Worm (Caenorhabditis elegans) whole organism, L4 larva: ENCODE data around the gene T03F7.5.

Experiments used
- F44E2.7 ChIP-seq: fragments of 200-800 bp; sonication (Bioruptor generic); IDR thresholded peaks from 2 replicates; pipeline ENCODE4 v2.1.2; 2022; ENCODE audit warnings: missing genetic modification characterization, missing compliant biosample characterization
- R02D3.7 ChIP-seq: fragments of 150-350 bp; sonication (generic microtip); optimal IDR thresholded peaks from 3 replicates; lab custom pipeline; 2014; ENCODE audit warnings: missing biosample characterization, missing genetic modification characterization
- Y105C5A.15 ChIP-seq: fragments of 200-800 bp; sonication (Bioruptor generic); IDR thresholded peaks from 2 replicates; pipeline ENCODE4 v1.3.6; 2022; ENCODE audit warnings: missing genetic modification characterization, missing compliant biosample characterization
- Y48G9A.11 ChIP-seq: fragments of 200-800 bp; sonication (Bioruptor generic); IDR thresholded peaks from 2 replicates; pipeline ENCODE4 v1.3.6; 2022; ENCODE audit warnings: missing genetic modification reagents, missing genetic modification characterization, missing compliant biosample characterization
- Y75B8A.6 ChIP-seq: fragments of 200-800 bp; sonication (Bioruptor generic); IDR thresholded peaks from 2 replicates; pipeline ENCODE4 v1.3.6; 2022; ENCODE audit warnings: missing genetic modification reagents, missing genetic modification characterization, missing compliant biosample characterization
- aha-1 ChIP-seq: fragments of 150-350 bp; peaks from one replicate; lab custom pipeline; 2014; ENCODE audit warnings: missing biosample characterization, missing genetic modification characterization
- aly-2 ChIP-seq: sonication (generic microtip); optimal IDR thresholded peaks from 2 replicates; lab custom pipeline; 2018; ENCODE audit warnings: missing biosample characterization, missing genetic modification characterization
- ama-1 ChIP-seq: fragments of 150-350 bp; optimal IDR thresholded peaks from 2 replicates; lab custom pipeline; 2014; ENCODE audit warnings: inconsistent platforms, mixed read lengths
- ceh-28 ChIP-seq: fragments of 150-350 bp; optimal IDR thresholded peaks from 2 replicates; lab custom pipeline; 2014; ENCODE audit warnings: missing biosample characterization, missing genetic modification reagents, missing genetic modification characterization
- ceh-32 ChIP-seq: sonication (generic microtip); optimal IDR thresholded peaks from 2 replicates; lab custom pipeline; 2016; ENCODE audit warnings: mild to moderate bottlenecking, missing genetic modification characterization, missing compliant biosample characterization; ENCODE audit not compliant: poor library complexity
- ceh-44 ChIP-seq: fragments of 200-800 bp; sonication (Bioruptor generic); IDR thresholded peaks from 2 replicates; pipeline ENCODE4 v1.3.6; 2022; ENCODE audit warnings: missing genetic modification reagents, missing genetic modification characterization, missing compliant biosample characterization
- ctbp-1 ChIP-seq: fragments of 200-800 bp; sonication (Bioruptor generic); IDR thresholded peaks from 2 replicates; pipeline ENCODE4 v1.3.6; 2022; ENCODE audit warnings: missing genetic modification reagents, missing genetic modification characterization, missing compliant biosample characterization
- daf-16 ChIP-seq, 3 experiments: sonication (generic microtip); optimal IDR thresholded peaks; 2 replicates each; lab custom pipeline; 2016 to 2017; ENCODE audit warnings: missing genetic modification characterization in 3 of 3, missing genetic modification reagents in 3 of 3, mild to moderate bottlenecking in 2 of 3, missing compliant biosample characterization in 2 of 3, missing biosample characterization in 1 of 3, moderate library complexity in 1 of 3
- dmd-6 ChIP-seq: fragments of 200-800 bp; sonication (Bioruptor generic); IDR thresholded peaks from 2 replicates; pipeline ENCODE4 v1.3.6; 2022; ENCODE audit warnings: missing genetic modification reagents, missing genetic modification characterization, missing compliant biosample characterization
- dmd-9 ChIP-seq: fragments of 200-800 bp; sonication (Bioruptor generic); IDR thresholded peaks from 2 replicates; pipeline ENCODE4 v1.3.6; 2022; ENCODE audit warnings: missing genetic modification reagents, missing genetic modification characterization, missing compliant biosample characterization
- egl-27 ChIP-seq: sonication (generic microtip); optimal IDR thresholded peaks from 3 replicates; lab custom pipeline; 2017; ENCODE audit warnings: missing biosample characterization, missing genetic modification reagents, missing genetic modification characterization
- egl-43 ChIP-seq: fragments of 200-800 bp; sonication (Bioruptor generic); IDR thresholded peaks from 2 replicates; pipeline ENCODE4 v1.3.6; 2022; ENCODE audit warnings: missing genetic modification reagents, missing genetic modification characterization, missing compliant biosample characterization
- hlh-30 ChIP-seq: sonication (generic microtip); optimal IDR thresholded peaks from 2 replicates; lab custom pipeline; 2017; ENCODE audit warnings: antibody characterized with exemption, mild to moderate bottlenecking, missing genetic modification characterization, missing compliant biosample characterization; ENCODE audit not compliant: insufficient read depth
- hmg-1.1 ChIP-seq: fragments of 200-800 bp; sonication (Bioruptor generic); IDR thresholded peaks from 2 replicates; pipeline ENCODE4 v1.3.6; 2022; ENCODE audit warnings: missing genetic modification reagents, missing genetic modification characterization, missing compliant biosample characterization
- mep-1 ChIP-seq: fragments of 150-350 bp; sonication (generic microtip); optimal IDR thresholded peaks from 3 replicates; lab custom pipeline; 2014; ENCODE audit warnings: missing biosample characterization, missing genetic modification characterization
- nhr-11 ChIP-seq: fragments of 150-350 bp; optimal IDR thresholded peaks from 2 replicates; lab custom pipeline; 2014; ENCODE audit warnings: missing biosample characterization, missing genetic modification characterization
- nhr-41 ChIP-seq: fragments of 200-800 bp; sonication (Bioruptor generic); IDR thresholded peaks from 2 replicates; pipeline ENCODE4 v1.3.6; 2022; ENCODE audit warnings: missing genetic modification reagents, missing genetic modification characterization, missing compliant biosample characterization
- pha-4 ChIP-seq, 2 experiments: fragments of 150-350 bp in 1 of 2; fragments of 200-800 bp in 1 of 2; sonication (Bioruptor generic) in 1 of 2; IDR thresholded peaks in 1 of 2; optimal IDR thresholded peaks in 1 of 2; 2 replicates each; pipeline versions ENCODE4 v1.3.6 to Lab custom; 2014 to 2022; ENCODE audit warnings: missing genetic modification characterization in 2 of 2, missing genetic modification reagents in 2 of 2, missing biosample characterization in 1 of 2, missing compliant biosample characterization in 1 of 2
- pqm-1 ChIP-seq: sonication (generic microtip); optimal IDR thresholded peaks from 2 replicates; lab custom pipeline; 2017; ENCODE audit warnings: missing biosample characterization, missing genetic modification characterization
- unc-62 ChIP-seq, 3 experiments: fragments of 150-350 bp in 1 of 3; sonication (generic microtip); optimal IDR thresholded peaks in 2 of 3; peaks in 1 of 3; 1 replicate in 1 of 3; 2 replicates in 2 of 3; lab custom pipeline; 2014 to 2017; ENCODE audit warnings: missing biosample characterization in 3 of 3, missing genetic modification characterization in 3 of 3, missing genetic modification reagents in 3 of 3, missing genotype in 1 of 3
- zag-1 ChIP-seq: fragments of 150-350 bp; optimal IDR thresholded peaks from 2 replicates; lab custom pipeline; 2014; ENCODE audit warnings: missing biosample characterization, missing genetic modification characterization
- zip-11 ChIP-seq: fragments of 200-800 bp; sonication (Bioruptor generic); IDR thresholded peaks from 2 replicates; pipeline ENCODE4 v1.3.6; 2022; ENCODE audit warnings: missing genetic modification characterization, missing compliant biosample characterization
- ztf-7 ChIP-seq: fragments of 150-350 bp; optimal IDR thresholded peaks from 2 replicates; lab custom pipeline; 2014; ENCODE audit warnings: missing biosample characterization, missing genetic modification characterization

Gene T03F7.5

ce11 chrV:11263025-11263424, 35.5 kb downstream of the T03F7.5 start, which contains the start of gene F07B10.4:
Gene F07B10.4 (minus strand): TSS chrV:11263125.
- no peak for TF ChIP-seq hlh-30 (tag; lab: Kevin White, UChicago)

ce11 chrV:11260622-11261021, 37.9 kb downstream of the T03F7.5 start, which contains the start of gene F07B10.7:
Gene F07B10.7 (minus strand): TSS chrV:11260722.
- TF ChIP-seq hlh-30 (tag; lab: Kevin White, UChicago) = no peak
- TF ChIP-seq ama-1 (lab: Kevin White, UChicago) = no peak
- TF ChIP-seq ceh-44 (GFP tag; lab: Robert Waterston, UW) = no peak
- TF ChIP-seq, all 104 proteins: peak for 0

DNA sequence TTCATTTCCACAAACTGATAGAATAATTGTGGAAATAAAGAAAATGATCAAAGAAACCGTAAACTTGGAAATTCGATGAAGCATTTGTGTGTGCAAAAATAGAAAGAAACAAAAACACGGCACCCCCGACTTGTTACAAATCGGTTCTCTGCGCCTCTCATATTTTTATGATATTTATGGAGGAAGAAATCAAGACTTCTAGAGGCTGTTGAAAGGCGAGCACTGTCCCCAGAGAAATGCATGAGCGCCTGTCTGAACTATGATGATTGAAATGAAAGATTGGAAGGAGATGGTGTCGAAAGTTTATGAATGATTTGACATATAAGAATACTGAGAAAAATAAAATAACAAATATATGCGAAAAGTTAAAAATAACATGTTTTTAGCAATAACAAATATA, 39.6 kb downstream of the T03F7.5 start, which contains the start of gene lgc-36:
lgc-36 (minus strand) TSS at position 101 of the 400 bp plus-strand sequence.
- TF ChIP-seq Y48G9A.11 (GFP tag; lab: Robert Waterston, UW) = no peak
- TF ChIP-seq egl-27 (tag; lab: Kevin White, UChicago) = no peak
- TF ChIP-seq daf-16 (GFP tag; optimal IDR thresholded peaks at IDR 0.05; lab: Kevin White, UChicago) = no peak
- no peak for TF ChIP-seq daf-16 (tag; optimal IDR thresholded peaks at IDR 0.05; lab: Kevin White, UChicago)
- TF ChIP-seq unc-62 (GFP tag; optimal IDR thresholded peaks at IDR 0.05 in 1 of 2; lab: Kevin White, UChicago) = peak in 1 of 2 experiments; percentile 7
- no peak for TF ChIP-seq unc-62 (tag; optimal IDR thresholded peaks at IDR 0.05; lab: Kevin White, UChicago)

- TF ChIP-seq egl-43 (GFP tag; lab: Robert Waterston, UW) (no peak), ceh-28 (tag; lab: Kevin White, UChicago) (no peak), ceh-32 (no peak), R02D3.7 (no peak), pqm-1 (no peak), nhr-11 (tag; lab: Kevin White, UChicago) (no peak), nhr-41 (no peak), dmd-6 (no peak)
These were observed 43.6 kb downstream of the T03F7.5 start, which contains the start of gene srsx-31 for ce11 chrV:11254980-11255379. Gene srsx-31 (minus strand): TSS chrV:11255080.

ce11 chrV:11252429-11252828, 46.1 kb downstream of the T03F7.5 start, which contains the start of gene srsx-33:
Gene srsx-33 (minus strand): TSS chrV:11252529.
- TF ChIP-seq pha-4 (GFP tag; IDR thresholded peaks at IDR 0.05; lab: Robert Waterston, UW) = no peak
- no peak for TF ChIP-seq pha-4 (tag; optimal IDR thresholded peaks at IDR 0.05; lab: Kevin White, UChicago)
- no peak for TF ChIP-seq ztf-7 (tag; lab: Kevin White, UChicago)
- TF ChIP-seq zag-1 (tag; lab: Kevin White, UChicago) = no peak
- TF ChIP-seq aha-1 (tag; lab: Kevin White, UChicago) = no peak
- TF ChIP-seq R02D3.7 = no peak
- TF ChIP-seq dmd-9 (GFP tag; lab: Robert Waterston, UW) = no peak
- TF ChIP-seq nhr-11 (tag; lab: Kevin White, UChicago) = no peak
- TF ChIP-seq zip-11 (GFP tag; lab: Robert Waterston, UW) = no peak
- TF ChIP-seq Y75B8A.6 = no peak
- TF ChIP-seq F44E2.7 = no peak
- no peak for TF ChIP-seq hmg-1.1 (GFP tag; lab: Robert Waterston, UW)
- no peak for TF ChIP-seq aly-2
- no peak for TF ChIP-seq ctbp-1
- TF ChIP-seq Y105C5A.15 = no peak

ce11 chrV:11251798-11252197, 46.7 kb downstream of the T03F7.5 start:
- TF ChIP-seq ctbp-1 (no peak), unc-62 (GFP tag; optimal IDR thresholded peaks at IDR 0.05 in 1 of 2; lab: Kevin White, UChicago) (peak in 1 of 2 experiments; percentile 95), unc-62 (tag; optimal IDR thresholded peaks at IDR 0.05; lab: Kevin White, UChicago) (no peak)

ce11 chrV:11250735-11251134, 47.8 kb downstream of the T03F7.5 start, which contains the start of gene T19B10.12:
Gene T19B10.12 (plus strand): TSS chrV:11251035.
- no peak for TF ChIP-seq mep-1 (tag; lab: Kevin White, UChicago)
- TF ChIP-seq aha-1 (tag; lab: Kevin White, UChicago) = peak; percentile 27
- TF ChIP-seq, all 104 proteins: peak for 1
